Worm (Caenorhabditis elegans): ENCODE measurements around the gene ZK662.6.

DNA sequence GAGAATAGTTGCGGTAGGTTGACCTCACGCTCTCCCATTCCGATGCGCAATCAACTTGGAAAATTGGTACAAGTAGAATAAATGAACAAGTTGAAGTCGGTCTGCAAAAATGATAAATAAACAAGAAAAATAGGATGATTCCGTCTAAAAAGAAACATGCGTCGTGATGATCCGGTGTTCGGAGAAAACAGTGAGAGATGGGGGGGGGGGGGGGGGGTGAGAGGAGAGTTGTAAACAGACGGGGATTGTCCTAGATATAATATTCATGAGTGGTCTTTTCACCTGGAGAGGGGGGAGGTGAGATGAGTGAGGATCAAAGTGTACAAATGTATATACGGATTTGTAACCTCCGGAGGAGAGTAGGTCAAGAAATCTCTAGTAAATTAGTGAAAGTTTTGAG is 42.8 kb upstream of the ZK662.6 start, which contains the start of gene F59D12.2:
- TF ChIP-seq scrt-1 (GFP tag; IDR thresholded peaks at IDR 0.05) (no peak), ama-1 (optimal IDR thresholded peaks at IDR 0.05) (no peak), ets-7 (tag; optimal IDR thresholded peaks at IDR 0.05) (no peak), ceh-36 (tag; optimal IDR thresholded peaks at IDR 0.05) (no peak), flt-1 (GFP tag; IDR thresholded peaks at IDR 0.05) (no peak), hnd-1 (tag; optimal IDR thresholded peaks at IDR 0.05) (no peak), hmbx-1 (tag; optimal IDR thresholded peaks at IDR 0.05) (no peak), aly-1 (tag; optimal IDR thresholded peaks at IDR 0.05) (no peak)

Data from whole organism, early embryonic.